Fruit fly (Drosophila melanogaster): Measurements from ENCODE around the gene inaE.
A peak's percentile ranks its signal among the peaks of the same experiment; 100 is the strongest.

Gene inaE

DNA sequence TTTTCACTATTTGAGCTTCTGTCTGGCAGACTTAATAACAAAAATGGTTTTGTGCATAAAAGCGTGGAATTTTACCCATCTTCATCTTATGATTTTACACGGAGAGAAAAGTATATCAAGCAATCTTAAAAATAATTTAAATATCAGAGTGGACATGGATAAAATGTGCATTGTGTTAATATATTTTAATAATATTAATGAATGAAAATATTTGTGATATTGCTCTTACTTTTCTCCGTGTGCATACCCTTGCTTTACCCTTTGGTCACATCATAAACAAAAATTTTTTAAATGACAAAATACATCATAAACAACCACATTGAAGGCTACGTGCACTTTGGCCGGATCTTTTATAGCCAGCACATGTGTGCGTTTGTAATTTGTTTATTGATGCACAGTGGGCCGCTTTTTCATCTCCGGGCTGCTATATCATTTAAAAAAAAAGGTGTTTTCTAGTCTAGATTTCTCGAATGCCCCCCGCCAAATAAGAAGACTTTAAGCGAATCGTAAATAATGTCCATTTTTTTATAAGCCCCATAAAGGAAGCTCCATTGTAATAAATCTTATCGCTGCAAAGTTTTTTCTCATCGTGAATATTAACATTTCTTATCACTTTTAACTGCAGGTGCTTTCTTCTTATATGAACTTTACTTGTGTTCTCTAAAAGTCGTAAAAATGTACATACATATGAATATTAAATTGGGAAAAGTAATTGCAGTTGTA lies 19.0 kb upstream of the inaE start (continued):
- TF ChIP-seq ss (GFP tag; optimal IDR thresholded peaks at IDR 0.05) (no peak), Hr39 (GFP tag; optimal IDR thresholded peaks at IDR 0.05) (peak; percentile 40), Hr4 (GFP tag; optimal IDR thresholded peaks at IDR 0.05) (peak; percentile 56), Sox102F (GFP tag; optimal IDR thresholded peaks at IDR 0.05) (peak; percentile 64), CG6276 (GFP tag; optimal IDR thresholded peaks at IDR 0.05) (peak; percentile 47), Ets96B (tag; optimal IDR thresholded peaks at IDR 0.05) (peak; percentile 35), pdm3 (GFP tag; optimal IDR thresholded peaks at IDR 0.05) (peak; percentile 54), CG32006 (GFP tag; optimal IDR thresholded peaks at IDR 0.05) (peak; percentile 73), Lpt (GFP tag; optimal IDR thresholded peaks at IDR 0.05) (peak; percentile 13), svp (GFP tag) (peak; percentile 82), Gug (GFP tag; IDR thresholded peaks at IDR 0.05) (0 out of 2 replicates have a peak, but pooled peaks have one; percentile 11), Ets21C (GFP tag; optimal IDR thresholded peaks at IDR 0.05) (no peak), CG11294 (GFP tag; IDR thresholded peaks at IDR 0.05) (no peak), CG16779 (tag; optimal IDR thresholded peaks at IDR 0.05) (no peak), OdsH (GFP tag; optimal IDR thresholded peaks at IDR 0.05) (peak; percentile 60)

DNA sequence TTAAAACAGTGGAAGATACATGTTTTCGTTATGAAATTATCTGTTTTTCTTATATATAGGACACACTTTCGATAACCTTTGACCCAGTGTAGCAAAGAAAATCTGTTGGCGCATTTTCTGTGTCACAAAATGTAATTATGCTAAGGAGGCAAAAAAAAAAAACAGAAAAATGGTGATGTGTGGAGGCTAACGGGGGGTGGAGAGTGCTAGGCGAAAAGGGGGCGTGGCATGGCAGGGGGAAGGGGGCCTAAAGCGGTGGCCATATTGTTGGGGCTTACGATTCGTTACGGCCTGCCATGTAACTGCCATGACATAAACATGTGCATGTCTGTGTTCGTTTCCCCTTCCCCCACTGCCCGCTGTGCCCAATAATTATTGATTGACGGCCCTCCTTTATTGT lies 18.3 kb upstream of the inaE start:
- no peak for TF ChIP-seq acj6 (GFP tag; optimal IDR thresholded peaks at IDR 0.05)
- TF ChIP-seq svp (GFP tag), result peak; percentile 44

DNA sequence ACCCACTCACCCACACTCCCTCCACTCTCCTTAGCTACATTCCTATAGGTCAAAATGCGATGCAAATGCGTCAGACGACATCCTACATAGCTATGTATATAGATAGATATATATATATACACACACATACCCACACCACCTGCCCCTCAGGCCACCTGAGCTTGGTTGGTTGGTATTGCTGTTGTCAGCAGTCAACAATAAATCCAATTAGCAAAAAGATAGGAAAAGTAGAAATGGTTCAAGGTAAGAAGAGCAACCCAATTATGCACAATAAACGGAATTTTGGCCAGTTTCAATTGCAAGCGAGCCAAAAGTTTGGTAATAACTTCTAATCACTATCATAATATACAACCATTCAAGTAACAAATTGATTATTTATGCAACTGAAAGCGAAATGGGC lies 17.0 kb upstream of the inaE start:
- TF ChIP-seq Hr39 (GFP tag; optimal IDR thresholded peaks at IDR 0.05), result no peak
- TF ChIP-seq svp (GFP tag), result peak; percentile 39
- TF ChIP-seq CG9139 (GFP tag; optimal IDR thresholded peaks at IDR 0.05), result no peak

DNA sequence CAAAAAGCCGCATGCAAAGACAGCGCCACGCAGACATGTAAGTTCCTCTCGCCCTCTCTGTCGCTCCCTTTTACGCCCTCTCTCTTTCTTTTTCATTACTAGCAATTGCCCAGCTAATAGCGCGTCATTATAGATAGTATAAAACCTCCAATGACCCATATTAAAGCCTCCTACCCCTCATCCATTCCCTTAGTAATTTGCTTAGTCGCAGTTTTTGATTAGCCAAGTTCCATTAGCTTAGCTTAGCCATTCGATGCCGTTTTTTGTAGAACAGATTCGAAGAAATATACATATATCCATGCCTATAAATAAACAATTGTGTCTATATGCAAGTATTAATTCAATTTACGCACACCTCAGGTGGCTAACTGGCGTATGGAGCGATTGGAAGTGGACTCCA lies 12.7 kb upstream of the inaE start:
- TF ChIP-seq CG6276 (GFP tag; optimal IDR thresholded peaks at IDR 0.05) (no peak), Eip93F (GFP tag; optimal IDR thresholded peaks at IDR 0.05) (no peak), Ets21C (GFP tag; optimal IDR thresholded peaks at IDR 0.05) (no peak), CG8119 (GFP tag; IDR thresholded peaks at IDR 0.05) (no peak), CG7368 (GFP tag; optimal IDR thresholded peaks at IDR 0.05) (no peak), CG11762 (GFP tag; optimal IDR thresholded peaks at IDR 0.05; ENCODE audit: insufficient read depth) (no peak), Hr38 (GFP tag; optimal IDR thresholded peaks at IDR 0.05) (no peak), acj6 (GFP tag; optimal IDR thresholded peaks at IDR 0.05) (no peak), CG9139 (GFP tag; optimal IDR thresholded peaks at IDR 0.05) (no peak), salr (GFP tag; optimal IDR thresholded peaks at IDR 0.05) (no peak)

DNA sequence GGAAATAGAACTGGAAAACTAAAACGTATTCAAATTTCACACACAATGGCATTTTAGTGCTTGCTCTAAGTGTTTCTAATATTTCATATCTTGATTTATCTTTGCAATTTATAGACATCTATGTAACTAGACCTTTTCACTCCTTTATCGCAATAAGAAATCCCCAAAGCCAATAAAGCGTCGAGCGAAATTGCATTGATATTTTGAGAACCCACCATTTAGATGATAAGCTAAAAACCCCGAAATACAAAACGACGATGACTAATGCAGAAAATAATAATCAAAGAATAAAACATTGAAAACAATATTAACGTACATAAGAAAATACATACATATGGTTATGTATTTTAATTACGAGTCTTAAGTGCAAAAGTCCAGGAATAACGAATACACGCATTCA lies 4.9 kb upstream of the inaE start:
- TF ChIP-seq pdm3 (GFP tag; optimal IDR thresholded peaks at IDR 0.05), result no peak
- TF ChIP-seq Eip93F (GFP tag; optimal IDR thresholded peaks at IDR 0.05), result no peak

DNA sequence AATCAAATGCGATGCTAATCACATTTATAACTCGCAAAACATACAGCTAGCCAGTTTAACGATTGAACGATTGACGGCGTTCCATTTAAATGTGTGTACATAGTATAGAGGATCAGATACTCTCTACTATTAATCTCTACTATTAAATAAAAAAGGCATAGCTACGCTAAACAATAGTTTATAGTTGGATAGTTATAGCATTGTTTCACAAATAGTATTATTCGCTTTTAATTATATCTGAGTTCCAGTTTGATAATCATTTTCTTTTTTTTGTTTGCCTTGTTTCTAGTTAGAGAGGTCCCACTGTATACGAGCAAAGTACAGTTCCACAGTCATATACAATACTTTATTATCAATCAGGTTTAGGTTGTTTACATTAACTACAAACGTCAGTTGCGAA lies 3.8 kb upstream of the inaE start:
- no peak for TF ChIP-seq ss (GFP tag; optimal IDR thresholded peaks at IDR 0.05)
- no peak for TF ChIP-seq CG8119 (GFP tag; IDR thresholded peaks at IDR 0.05)
- no peak for TF ChIP-seq Hr39 (GFP tag; optimal IDR thresholded peaks at IDR 0.05)
- TF ChIP-seq CG31627 (GFP tag; optimal IDR thresholded peaks at IDR 0.05), result no peak
- TF ChIP-seq Eip78C (GFP tag), result peak; percentile 72
- TF ChIP-seq Smox (GFP tag; optimal IDR thresholded peaks at IDR 0.05), result no peak
- TF ChIP-seq CG6163 (GFP tag; IDR thresholded peaks at IDR 0.05), result no peak
- TF ChIP-seq OdsH (GFP tag; optimal IDR thresholded peaks at IDR 0.05), result no peak
- no peak for TF ChIP-seq fd59A (GFP tag; optimal IDR thresholded peaks at IDR 0.05)
- TF ChIP-seq lz (GFP tag; optimal IDR thresholded peaks at IDR 0.05), result no peak
- TF ChIP-seq fkh (GFP tag; optimal IDR thresholded peaks at IDR 0.05), result peak; percentile 26
- TF ChIP-seq pdm3 (GFP tag; optimal IDR thresholded peaks at IDR 0.05), result no peak
- peak; percentile 58; the same call in 1 of the 2 replicates for TF ChIP-seq CG15336 (GFP tag; IDR thresholded peaks at IDR 0.05)
- TF ChIP-seq CG11762 (GFP tag; optimal IDR thresholded peaks at IDR 0.05; ENCODE audit: insufficient read depth), result no peak
- peak; percentile 8 for TF ChIP-seq Sox14 (GFP tag; optimal IDR thresholded peaks at IDR 0.05)
- TF ChIP-seq Met (GFP tag; optimal IDR thresholded peaks at IDR 0.05), result no peak
- no peak for TF ChIP-seq salr (GFP tag; optimal IDR thresholded peaks at IDR 0.05)
- peak; percentile 39 for TF ChIP-seq CG10669 (GFP tag; optimal IDR thresholded peaks at IDR 0.05)
- no peak for TF ChIP-seq Hr4 (GFP tag; optimal IDR thresholded peaks at IDR 0.05)
- TF ChIP-seq CG9139 (GFP tag; optimal IDR thresholded peaks at IDR 0.05), result no peak
- TF ChIP-seq CG16779 (tag; optimal IDR thresholded peaks at IDR 0.05), result no peak
- TF ChIP-seq CG6276 (GFP tag; optimal IDR thresholded peaks at IDR 0.05), result peak; percentile 83
- peak; percentile 25 for TF ChIP-seq CG3032 (tag; optimal IDR thresholded peaks at IDR 0.05)
- no peak for TF ChIP-seq Lpt (GFP tag; optimal IDR thresholded peaks at IDR 0.05)
